Fruit fly (Drosophila melanogaster): ENCODE data around the gene lz.
A peak's percentile ranks its signal among the peaks of the same experiment; 100 is the strongest.

Gene lz

DNA sequence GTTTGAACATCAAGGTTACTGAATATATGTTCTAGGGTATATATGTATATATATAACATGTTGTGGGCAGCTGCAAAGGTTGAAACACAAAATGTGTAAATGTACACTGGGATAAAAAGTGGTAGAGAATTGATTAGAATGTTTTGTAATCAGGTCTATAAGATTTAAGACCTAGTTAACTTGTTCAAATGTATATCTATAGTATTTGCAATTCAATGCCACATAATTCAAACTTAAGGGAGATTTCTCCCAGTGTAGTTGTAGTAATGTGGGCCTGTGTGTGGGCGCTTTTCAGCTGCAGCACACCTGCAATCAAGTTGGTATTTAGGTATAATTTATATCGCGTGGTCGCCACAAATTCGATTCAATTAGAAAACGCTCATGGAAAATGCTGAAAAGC lies 64.8 kb downstream of the lz start (continued):
- TF ChIP-seq eyg (GFP tag; optimal IDR thresholded peaks at IDR 0.05) (peak; percentile 30), CG11247 (GFP tag; IDR thresholded peaks at IDR 0.05) (peak; percentile 47; the same call in 1 of the 2 replicates), Kr (GFP tag; optimal IDR thresholded peaks at IDR 0.05) (no peak), Bgb (GFP tag; IDR thresholded peaks at IDR 0.05; ENCODE audit: partially characterized antibody) (no peak), TFAM (GFP tag; optimal IDR thresholded peaks at IDR 0.05) (no peak), CG14667 (GFP tag; IDR thresholded peaks at IDR 0.05) (peak; percentile 48; the same call in 1 of the 2 replicates), HHEX (GFP tag; optimal IDR thresholded peaks at IDR 0.05) (peak; percentile 34), run (tag; optimal IDR thresholded peaks at IDR 0.05) (peak; percentile 13), Doc3 (GFP tag; IDR thresholded peaks at IDR 0.05; ENCODE audit: partially characterized antibody) (no peak), Sox102F (GFP tag; optimal IDR thresholded peaks at IDR 0.05) (peak; percentile 77), schlank (tag; optimal IDR thresholded peaks at IDR 0.05) (no peak), tup (GFP tag; optimal IDR thresholded peaks at IDR 0.05) (no peak), CG10431 (GFP tag; optimal IDR thresholded peaks at IDR 0.05) (no peak), Bteb2 (GFP tag; optimal IDR thresholded peaks at IDR 0.05) (peak; percentile 4), seq (GFP tag; IDR thresholded peaks at IDR 0.05) (peak; percentile 64), NK7.1 (GFP tag; optimal IDR thresholded peaks at IDR 0.05) (peak; percentile 15), sr (GFP tag; IDR thresholded peaks at IDR 0.05) (0 out of 3 replicates have a peak, but pooled peaks have one; percentile 55), BEAF-32 (GFP tag; optimal IDR thresholded peaks at IDR 0.05) (no peak), CG8388 (GFP tag; optimal IDR thresholded peaks at IDR 0.05) (peak; percentile 52), CG5245 (GFP tag; optimal IDR thresholded peaks at IDR 0.05) (peak; percentile 31), Doc2 (GFP tag; IDR thresholded peaks at IDR 0.05) (no peak), Chrac-16 (GFP tag; optimal IDR thresholded peaks at IDR 0.05) (peak; percentile 48), CrebB (tag; optimal IDR thresholded peaks at IDR 0.05) (no peak), cwo (GFP tag; optimal IDR thresholded peaks at IDR 0.05) (peak; percentile 43), pum (GFP tag; optimal IDR thresholded peaks at IDR 0.05) (peak; percentile 37), chm (GFP tag; IDR thresholded peaks at IDR 0.05) (peak; percentile 50; the same call in 1 of the 2 replicates), ftz-f1 (GFP tag; optimal IDR thresholded peaks at IDR 0.05) (no peak), Hr3 (GFP tag; optimal IDR thresholded peaks at IDR 0.05) (peak; percentile 33), CG13624 (GFP tag; optimal IDR thresholded peaks at IDR 0.05) (no peak), Ets65A (GFP tag) (peak; percentile 86), B-H1 (GFP tag; IDR thresholded peaks at IDR 0.05) (peak; percentile 47; the same call in 2 of the 3 replicates), Hey (tag; optimal IDR thresholded peaks at IDR 0.05) (no peak), CG18619 (GFP tag; optimal IDR thresholded peaks at IDR 0.05) (no peak), CG3847 (GFP tag; IDR thresholded peaks at IDR 0.05) (0 out of 2 replicates have a peak, but pooled peaks have one; percentile 13), CG5953 (GFP tag; IDR thresholded peaks at IDR 0.05) (peak; percentile 20; the same call in 1 of the 2 replicates), CG16779 (GFP tag; IDR thresholded peaks at IDR 0.05) (no peak), sc (optimal IDR thresholded peaks at IDR 0.05) (no peak), sc (GFP tag; optimal IDR thresholded peaks at IDR 0.05) (peak; percentile 42), Ravus (GFP tag; IDR thresholded peaks at IDR 0.05) (no peak), CG32767 (GFP tag; IDR thresholded peaks at IDR 0.05) (peak; percentile 27; the same call in 1 of the 2 replicates), CG34376 (GFP tag; optimal IDR thresholded peaks at IDR 0.05) (no peak), CG9817 (tag; optimal IDR thresholded peaks at IDR 0.05) (peak; percentile 29), h (optimal IDR thresholded peaks at IDR 0.05) (no peak), Hr78 (GFP tag; optimal IDR thresholded peaks at IDR 0.05) (no peak), eve (GFP tag; optimal IDR thresholded peaks at IDR 0.05) (peak in 1 of 2 experiments; percentile 67), ash1 (GFP tag; optimal IDR thresholded peaks at IDR 0.05) (no peak), zf30C (GFP tag; optimal IDR thresholded peaks at IDR 0.05) (no peak), H2.0 (GFP tag; IDR thresholded peaks at IDR 0.05) (peak; percentile 45; the same call in 1 of the 2 replicates), tap (tag; optimal IDR thresholded peaks at IDR 0.05) (peak; percentile 60), CG4424 (GFP tag; optimal IDR thresholded peaks at IDR 0.05) (peak; percentile 45), sd (tag; optimal IDR thresholded peaks at IDR 0.05) (no peak)

Data from whole organism, embryonic.